Worm (Caenorhabditis elegans): ENCODE data around the gene C17B7.15.

DNA sequence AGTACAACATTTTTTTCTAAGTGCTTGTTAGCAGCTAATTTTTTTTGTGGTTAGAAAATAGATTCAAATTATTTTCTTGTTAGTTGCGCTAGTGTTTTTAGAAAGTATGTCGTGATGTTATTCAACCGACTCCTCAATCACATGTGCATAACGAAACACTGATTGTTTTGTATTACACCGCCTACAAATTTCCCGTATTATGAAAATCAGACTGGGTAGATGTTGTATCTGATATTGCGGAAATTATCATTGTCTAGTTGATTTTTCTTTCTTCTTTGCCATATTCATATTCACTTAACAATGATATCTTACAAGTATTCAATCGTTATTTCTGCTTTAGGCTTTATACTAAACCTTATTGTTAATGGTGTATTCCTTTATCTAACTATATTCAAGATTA, 1.3 kb downstream of the C17B7.15 start, which contains the start of gene str-63:
- TF ChIP-seq ceh-28 (tag; optimal IDR thresholded peaks at IDR 0.05) (no peak), ztf-11 (tag; optimal IDR thresholded peaks at IDR 0.05) (no peak)

Measured in whole organism, L3 larva.